Worm (Caenorhabditis elegans): Measurements from ENCODE around the gene F41C3.11.

ce11 chrII:4726120-4726519, 7.6 kb downstream of the F41C3.11 start, which contains the start of gene F10G7.10:
- TF ChIP-seq fkh-10 (GFP tag; optimal IDR thresholded peaks at IDR 0.05) (no peak), nhr-11 (tag; optimal IDR thresholded peaks at IDR 0.05) (no peak), ceh-34 (tag; optimal IDR thresholded peaks at IDR 0.05) (no peak), elt-2 (tag; optimal IDR thresholded peaks at IDR 0.05) (no peak), sdc-2 (tag; optimal IDR thresholded peaks at IDR 0.05) (no peak)
